Worm (Caenorhabditis elegans) whole organism, L3 larva: ENCODE data around the gene dhs-6.

Experiments
- lin-15B ChIP-seq: fragments of 150-350 bp; optimal IDR thresholded peaks from 2 replicates; lab custom pipeline; 2014; ENCODE audit warnings: missing biosample characterization, missing genetic modification characterization
- skn-1 ChIP-seq: fragments of 150-350 bp; optimal IDR thresholded peaks from 2 replicates; lab custom pipeline; 2014; ENCODE audit warnings: missing biosample characterization, missing genetic modification characterization
- ztf-4 ChIP-seq: fragments of 150-350 bp; optimal IDR thresholded peaks from 2 replicates; lab custom pipeline; 2014; ENCODE audit warnings: missing biosample characterization, missing genetic modification characterization

ce11 chrII:5654215-5654614 is 35.1 kb upstream of the dhs-6 start, which contains the start of gene F59E12.1:
- TF ChIP-seq ztf-4 (tag; lab: Kevin White, UChicago) (no peak), lin-15B (tag; lab: Kevin White, UChicago) (no peak), skn-1 (tag; lab: Kevin White, UChicago) (no peak)
